1 worm cellular context compared by ENCODE assay signal in genomic region chrIII:2647194-2647925, ce11.
TF ChIP-seq lines count a peak whose summit lies in the region.

No protein-coding gene starts in this region.

TF ChIP-seq in whole organism, L4 larva, 104 proteins besides CTCF, POLR2A, EP300 and RAD21 (continued from another document):
- TF ChIP-seq zfp-3 (GFP tag; conservative IDR thresholded peaks at IDR 0.05; lab: Robert Waterston, UW) (no peak), hmg-1.1 (GFP tag; IDR thresholded peaks at IDR 0.05; lab: Robert Waterston, UW) (no peak), nhr-77 (tag; optimal IDR thresholded peaks at IDR 0.05; lab: Kevin White, UChicago) (peak; percentile 28), mes-2 (tag; optimal IDR thresholded peaks at IDR 0.05; lab: Kevin White, UChicago; ENCODE audit: poor library complexity, severe bottlenecking) (peak; percentile 11), D1046.2 (GFP tag; IDR thresholded peaks at IDR 0.05; lab: Robert Waterston, UW) (no peak), nhr-11 (tag; optimal IDR thresholded peaks at IDR 0.05; lab: Kevin White, UChicago) (no peak), sdz-12 (GFP tag; optimal IDR thresholded peaks at IDR 0.05; lab: Kevin White, UChicago) (no peak), dpl-1 (GFP tag; optimal IDR thresholded peaks at IDR 0.05; lab: Kevin White, UChicago) (no peak), daf-16 (GFP tag; optimal IDR thresholded peaks at IDR 0.05; lab: Kevin White, UChicago) (no peak), daf-16 (tag; optimal IDR thresholded peaks at IDR 0.05; lab: Kevin White, UChicago) (peak; percentile 75), ZK546.5 (tag; optimal IDR thresholded peaks at IDR 0.05; lab: Kevin White, UChicago) (no peak), zip-2 (tag; optimal IDR thresholded peaks at IDR 0.05; lab: Kevin White, UChicago) (no peak), F44E2.7 (GFP tag; IDR thresholded peaks at IDR 0.05; lab: Robert Waterston, UW) (no peak), nhr-6 (tag; optimal IDR thresholded peaks at IDR 0.05; lab: Kevin White, UChicago) (no peak), R02D3.7 (tag; optimal IDR thresholded peaks at IDR 0.05; lab: Kevin White, UChicago) (no peak), spr-1 (tag; optimal IDR thresholded peaks at IDR 0.05; lab: Kevin White, UChicago) (no peak), nhr-237 (tag; optimal IDR thresholded peaks at IDR 0.05; lab: Kevin White, UChicago) (no peak), hlh-11 (tag; optimal IDR thresholded peaks at IDR 0.05; lab: Kevin White, UChicago) (peak; percentile 66), saeg-2 (GFP tag; IDR thresholded peaks at IDR 0.05; lab: Robert Waterston, UW) (no peak), daf-12 (tag; optimal IDR thresholded peaks at IDR 0.05; lab: Kevin White, UChicago) (no peak), tra-1 (GFP tag; IDR thresholded peaks at IDR 0.05; lab: Robert Waterston, UW) (0 out of 2 replicates have a peak, but pooled peaks have one; percentile 10), F10B5.3 (tag; optimal IDR thresholded peaks at IDR 0.05; lab: Kevin White, UChicago) (no peak), nhr-10 (tag; optimal IDR thresholded peaks at IDR 0.05; lab: Kevin White, UChicago) (no peak), lin-1 (GFP tag; IDR thresholded peaks at IDR 0.05; lab: Robert Waterston, UW) (no peak), set-16 (GFP tag; IDR thresholded peaks at IDR 0.05; lab: Robert Waterston, UW) (no peak), dve-1 (tag; optimal IDR thresholded peaks at IDR 0.05; lab: Kevin White, UChicago; ENCODE audit: insufficient read depth) (no peak), ceh-28 (tag; optimal IDR thresholded peaks at IDR 0.05; lab: Kevin White, UChicago) (no peak), spr-3 (GFP tag; optimal IDR thresholded peaks at IDR 0.05; lab: Kevin White, UChicago) (no peak), T26A8.4 (GFP tag; IDR thresholded peaks at IDR 0.05; lab: Robert Waterston, UW) (no peak), lim-7 (GFP tag; IDR thresholded peaks at IDR 0.05; lab: Robert Waterston, UW) (no peak), nhr-28 (tag; optimal IDR thresholded peaks at IDR 0.05; lab: Kevin White, UChicago) (peak; percentile 78), hlh-30 (tag; optimal IDR thresholded peaks at IDR 0.05; lab: Kevin White, UChicago; ENCODE audit: insufficient read depth) (no peak), zag-1 (tag; optimal IDR thresholded peaks at IDR 0.05; lab: Kevin White, UChicago) (no peak), daf-8 (GFP tag; IDR thresholded peaks at IDR 0.05; lab: Robert Waterston, UW) (no peak), fkh-10 (GFP tag; optimal IDR thresholded peaks at IDR 0.05; lab: Kevin White, UChicago) (no peak), dmd-6 (GFP tag; IDR thresholded peaks at IDR 0.05; lab: Robert Waterston, UW) (peak; percentile 40; the same call in 1 of the 2 replicates), unc-39 (tag; optimal IDR thresholded peaks at IDR 0.05; lab: Kevin White, UChicago) (no peak), lin-15B (tag; optimal IDR thresholded peaks at IDR 0.05; lab: Kevin White, UChicago) (no peak), hif-1 (tag; optimal IDR thresholded peaks at IDR 0.05; lab: Kevin White, UChicago) (no peak), php-3 (GFP tag; IDR thresholded peaks at IDR 0.05; lab: Robert Waterston, UW) (no peak), ceh-44 (GFP tag; IDR thresholded peaks at IDR 0.05; lab: Robert Waterston, UW) (no peak), tag-97 (GFP tag; IDR thresholded peaks at IDR 0.05; lab: Robert Waterston, UW) (no peak), nhr-41 (GFP tag; IDR thresholded peaks at IDR 0.05; lab: Robert Waterston, UW) (no peak), ama-1 (optimal IDR thresholded peaks at IDR 0.05; lab: Kevin White, UChicago) (no peak), dmd-8 (GFP tag; IDR thresholded peaks at IDR 0.05; lab: Robert Waterston, UW) (no peak), lin-29 (GFP tag; IDR thresholded peaks at IDR 0.05; lab: Robert Waterston, UW) (no peak)
